Fruit fly (Drosophila melanogaster) whole organism, embryonic: ENCODE results near the gene scramb2.

Source experiments
- B-H2 ChIP-seq: fragments of 200-800 bp; sonication (Bioruptor generic); optimal IDR thresholded peaks from 2 replicates; lab custom pipeline; 2018; ENCODE audit warnings: missing biosample characterization, mild to moderate bottlenecking, missing genetic modification characterization
- CG10147 ChIP-seq: fragments of 200-800 bp; sonication (Bioruptor generic); optimal IDR thresholded peaks from 2 replicates; lab custom pipeline; 2019; ENCODE audit warnings: missing biosample characterization, mild to moderate bottlenecking, missing genetic modification characterization, moderate library complexity
- CG11456 ChIP-seq: fragments of 200-800 bp; sonication (Bioruptor generic); IDR thresholded peaks from 3 replicates; pipeline ENCODE4 v1.3.6; 2022; ENCODE audit warnings: missing biosample characterization, missing genetic modification characterization
- CG13775 ChIP-seq: fragments of 200-800 bp; sonication (Bioruptor generic); optimal IDR thresholded peaks from 3 replicates; lab custom pipeline; 2017; ENCODE audit warnings: missing biosample characterization, mild to moderate bottlenecking, missing genetic modification characterization
- CG14050 ChIP-seq: fragments of 200-800 bp; sonication (Bioruptor generic); IDR thresholded peaks from 3 replicates; pipeline ENCODE4 v1.3.6; 2022; ENCODE audit warnings: missing biosample characterization, missing genetic modification characterization
- CG14860 ChIP-seq: fragments of 200-800 bp; sonication (Bioruptor generic); IDR thresholded peaks from 3 replicates; pipeline ENCODE4 v1.3.6; 2022; ENCODE audit warnings: missing biosample characterization, missing genetic modification characterization; ENCODE audit not compliant: partially characterized antibody
- CG1647 ChIP-seq: fragments of 200-800 bp; sonication (Bioruptor generic); optimal IDR thresholded peaks from 3 replicates; lab custom pipeline; 2016; ENCODE audit warnings: missing biosample characterization, missing genetic modification characterization
- CG17385 ChIP-seq: fragments of 200-800 bp; sonication (Bioruptor generic); optimal IDR thresholded peaks from 3 replicates; lab custom pipeline; 2018; ENCODE audit warnings: missing biosample characterization, mild to moderate bottlenecking, missing genetic modification characterization
- CG2129 ChIP-seq: fragments of 200-800 bp; sonication (Bioruptor generic); IDR thresholded peaks from 2 replicates; pipeline ENCODE4 v1.3.6; 2022; ENCODE audit warnings: missing biosample characterization, missing genetic modification characterization; ENCODE audit not compliant: partially characterized antibody
- CG2875 ChIP-seq: fragments of 200-800 bp; sonication (Bioruptor generic); optimal IDR thresholded peaks from 2 replicates; lab custom pipeline; 2017; ENCODE audit warnings: missing biosample characterization, mild to moderate bottlenecking, missing genetic modification characterization, missing genetic modification reagents
- CG31365 ChIP-seq: fragments of 200-800 bp; sonication (Bioruptor generic); optimal IDR thresholded peaks from 2 replicates; lab custom pipeline; 2018; ENCODE audit warnings: missing biosample characterization, mild to moderate bottlenecking, missing genetic modification characterization
- CG34376 ChIP-seq: fragments of 200-800 bp; sonication (Bioruptor generic); optimal IDR thresholded peaks from 2 replicates; lab custom pipeline; 2018; ENCODE audit warnings: missing biosample characterization, mild to moderate bottlenecking, missing genetic modification characterization
- CG4424 ChIP-seq: fragments of 200-800 bp; sonication (Bioruptor generic); optimal IDR thresholded peaks from 3 replicates; lab custom pipeline; 2016; ENCODE audit warnings: missing biosample characterization, missing genetic modification characterization
- CG6813 ChIP-seq: fragments of 200-800 bp; sonication (Bioruptor generic); optimal IDR thresholded peaks from 2 replicates; lab custom pipeline; 2017; ENCODE audit warnings: missing biosample characterization, missing genetic modification characterization, mild to moderate bottlenecking, moderate library complexity, missing genetic modification reagents
- CG8089 ChIP-seq: fragments of 200-800 bp; sonication (Bioruptor generic); optimal IDR thresholded peaks from 3 replicates; lab custom pipeline; 2016; ENCODE audit warnings: missing biosample characterization, missing genetic modification characterization
- CG8359 ChIP-seq: fragments of 200-800 bp; sonication (Bioruptor generic); optimal IDR thresholded peaks from 2 replicates; lab custom pipeline; 2017; ENCODE audit warnings: missing biosample characterization, mild to moderate bottlenecking, missing genetic modification characterization, borderline replicate concordance
- Camta ChIP-seq: fragments of 200-800 bp; sonication (Bioruptor generic); optimal IDR thresholded peaks from 2 replicates; lab custom pipeline; 2016; ENCODE audit warnings: missing biosample characterization, missing genetic modification characterization
- Dek ChIP-seq: fragments of 200-800 bp; sonication (Bioruptor generic); optimal IDR thresholded peaks from 3 replicates; lab custom pipeline; 2019; ENCODE audit warnings: missing biosample characterization, mild to moderate bottlenecking, missing genetic modification characterization, moderate library complexity
- E2f2 ChIP-seq: fragments of 200-800 bp; sonication (Bioruptor generic); IDR thresholded peaks from 2 replicates; pipeline ENCODE4 v1.3.6; 2022; ENCODE audit warnings: missing biosample characterization, missing genetic modification characterization
- Hsf ChIP-seq: fragments of 200-800 bp; sonication (Bioruptor generic); optimal IDR thresholded peaks from 3 replicates; lab custom pipeline; 2016; ENCODE audit warnings: missing biosample characterization, missing genetic modification characterization
- Meics ChIP-seq: fragments of 200-800 bp; sonication (Bioruptor generic); optimal IDR thresholded peaks from 2 replicates; lab custom pipeline; 2017; ENCODE audit warnings: missing biosample characterization, mild to moderate bottlenecking, missing genetic modification characterization
- Mrtf ChIP-seq: fragments of 200-800 bp; sonication (Bioruptor generic); IDR thresholded peaks from 3 replicates; pipeline ENCODE4 v1.3.6; 2022; ENCODE audit warnings: missing biosample characterization, missing genetic modification characterization
- Oaz ChIP-seq: fragments of 200-800 bp; sonication (Bioruptor generic); IDR thresholded peaks from 2 replicates; pipeline ENCODE4 v1.3.6; 2022; ENCODE audit warnings: missing biosample characterization, missing genetic modification characterization
- Oli ChIP-seq: fragments of 200-800 bp; sonication (Bioruptor generic); optimal IDR thresholded peaks from 2 replicates; lab custom pipeline; 2018; ENCODE audit warnings: missing biosample characterization, mild to moderate bottlenecking, missing genetic modification characterization, moderate library complexity
- PHDP ChIP-seq: fragments of 200-800 bp; sonication (Bioruptor generic); optimal IDR thresholded peaks from 3 replicates; lab custom pipeline; 2018; ENCODE audit warnings: missing biosample characterization, mild to moderate bottlenecking, missing genetic modification characterization, moderate library complexity
- Rfx ChIP-seq: fragments of 200-800 bp; sonication (Bioruptor generic); IDR thresholded peaks from 2 replicates; pipeline ENCODE4 v1.3.6; 2022; ENCODE audit warnings: missing biosample characterization, missing genetic modification characterization
- Six4 ChIP-seq: fragments of 200-800 bp; sonication (Bioruptor generic); optimal IDR thresholded peaks from 2 replicates; lab custom pipeline; 2016; ENCODE audit warnings: missing biosample characterization, missing genetic modification characterization
- Trl ChIP-seq, 3 experiments: fragments of >200 bp in 2 of 3; fragments of 200-800 bp in 1 of 3; sonication (Bioruptor generic) in 1 of 3; optimal IDR thresholded peaks; 2 replicates in 1 of 3; 3 replicates in 2 of 3; lab custom pipeline; 2016 to 2017; ENCODE audit warnings: missing biosample characterization in 1 of 3, missing genetic modification characterization in 1 of 3
- Usf ChIP-seq: fragments of 200-800 bp; sonication (Bioruptor generic); optimal IDR thresholded peaks from 2 replicates; lab custom pipeline; 2017; ENCODE audit warnings: missing genotype, missing biosample characterization, missing genetic modification characterization
- Xrp1 ChIP-seq: fragments of 200-800 bp; sonication (Bioruptor generic); IDR thresholded peaks from 2 replicates; pipeline ENCODE4 v1.3.6; 2022; ENCODE audit warnings: missing biosample characterization, missing genetic modification characterization
- aop ChIP-seq: fragments of 200-800 bp; sonication (Bioruptor generic); IDR thresholded peaks from 2 replicates; pipeline ENCODE4 v1.3.6; 2022; ENCODE audit warnings: missing biosample characterization, missing genetic modification characterization
- bab2 ChIP-seq: fragments of 200-800 bp; sonication (Bioruptor generic); optimal IDR thresholded peaks from 2 replicates; lab custom pipeline; 2016; ENCODE audit warnings: missing biosample characterization, missing genetic modification characterization
- cg ChIP-seq: fragments of 200-800 bp; sonication (Bioruptor generic); optimal IDR thresholded peaks from 3 replicates; lab custom pipeline; 2019; ENCODE audit warnings: missing biosample characterization, mild to moderate bottlenecking, missing genetic modification characterization, moderate library complexity
- croc ChIP-seq: fragments of 200-800 bp; sonication (Bioruptor generic); conservative IDR thresholded peaks from 3 replicates; pipeline ENCODE4 v1.3.6; 2022; ENCODE audit warnings: missing biosample characterization, missing genetic modification characterization
- cwo ChIP-seq: fragments of 200-800 bp; sonication (Bioruptor generic); optimal IDR thresholded peaks from 3 replicates; lab custom pipeline; 2017; ENCODE audit warnings: missing biosample characterization, missing genetic modification characterization, mild to moderate bottlenecking, moderate library complexity, missing genetic modification reagents
- grn ChIP-seq: fragments of 200-800 bp; sonication (Bioruptor generic); optimal IDR thresholded peaks from 3 replicates; lab custom pipeline; 2017; ENCODE audit warnings: missing biosample characterization, missing genetic modification characterization
- kni ChIP-seq: fragments of 200-800 bp; sonication (Bioruptor generic); optimal IDR thresholded peaks from 3 replicates; lab custom pipeline; 2017; ENCODE audit warnings: mild to moderate bottlenecking, missing biosample characterization, missing genetic modification reagents, missing genetic modification characterization
- nmo ChIP-seq: fragments of 200-800 bp; sonication (Bioruptor generic); optimal IDR thresholded peaks from 2 replicates; lab custom pipeline; 2018; ENCODE audit warnings: missing biosample characterization, mild to moderate bottlenecking, missing genetic modification characterization, moderate library complexity
- org-1 ChIP-seq: fragments of 200-800 bp; sonication (Bioruptor generic); optimal IDR thresholded peaks from 2 replicates; lab custom pipeline; 2017; ENCODE audit warnings: missing biosample characterization, missing genetic modification characterization
- pfk ChIP-seq: fragments of 200-800 bp; sonication (Bioruptor generic); optimal IDR thresholded peaks from 2 replicates; lab custom pipeline; 2018; ENCODE audit warnings: missing biosample characterization, mild to moderate bottlenecking, missing genetic modification characterization, moderate library complexity
- pho ChIP-seq: fragments of 200-800 bp; sonication (Bioruptor generic); optimal IDR thresholded peaks from 2 replicates; lab custom pipeline; 2016; ENCODE audit warnings: missing biosample characterization, missing genetic modification characterization
- phol ChIP-seq: fragments of 200-800 bp; sonication (Bioruptor generic); optimal IDR thresholded peaks from 3 replicates; lab custom pipeline; 2018; ENCODE audit warnings: missing biosample characterization, mild to moderate bottlenecking, missing genetic modification characterization, moderate library complexity
- pros ChIP-seq: fragments of 200-800 bp; sonication (Bioruptor generic); optimal IDR thresholded peaks from 3 replicates; lab custom pipeline; 2019; ENCODE audit warnings: missing biosample characterization, mild to moderate bottlenecking, missing genetic modification characterization, moderate library complexity
- ranshi ChIP-seq: fragments of 200-800 bp; sonication (Bioruptor generic); IDR thresholded peaks from 2 replicates; pipeline ENCODE4 v1.3.6; 2022; ENCODE audit warnings: missing biosample characterization, missing genetic modification characterization
- stc ChIP-seq: fragments of 200-800 bp; sonication (Bioruptor generic); IDR thresholded peaks from 2 replicates; pipeline ENCODE4 v1.3.6; 2022; ENCODE audit warnings: missing biosample characterization, missing genetic modification characterization
- tap ChIP-seq: fragments of 200-800 bp; optimal IDR thresholded peaks from 3 replicates; lab custom pipeline; 2019; ENCODE audit warnings: missing biosample characterization, mild to moderate bottlenecking, missing genetic modification characterization, moderate library complexity
- tna ChIP-seq: fragments of 200-800 bp; sonication (Bioruptor generic); IDR thresholded peaks from 2 replicates; pipeline ENCODE4 v1.3.6; 2022; ENCODE audit warnings: missing biosample characterization, missing genetic modification characterization; ENCODE audit not compliant: partially characterized antibody
- wdn ChIP-seq: fragments of 200-800 bp; sonication (Bioruptor generic); IDR thresholded peaks from 2 replicates; pipeline ENCODE4 v1.3.6; 2022; ENCODE audit warnings: missing biosample characterization, missing genetic modification characterization

Gene scramb2

dm6 chr3L:3071675-3072583, 25.3 kb upstream of the scramb2 start (continued):
- TF ChIP-seq CG14050 (GFP tag; lab: Robert Waterston, UW) (no peak), CG10147 (GFP tag; lab: Kevin White, UChicago) (no peak), CG8359 (GFP tag; lab: Kevin White, UChicago) (no peak), tap (tag; lab: Kevin White, UChicago) (no peak), cg (peak; percentile 77), CG13775 (peak; percentile 38), B-H2 (no peak), bab2 (GFP tag; lab: Kevin White, UChicago) (no peak), CG11456 (GFP tag; lab: Robert Waterston, UW) (no peak), Usf (GFP tag; lab: Kevin White, UChicago) (no peak), Trl (optimal IDR thresholded peaks at IDR 0.05; lab: Kevin White, UChicago) (no peak), Trl (GFP tag; optimal IDR thresholded peaks at IDR 0.05; lab: Kevin White, UChicago) (no peak), Mrtf (GFP tag; lab: Robert Waterston, UW) (no peak), Hsf (GFP tag; lab: Kevin White, UChicago) (no peak), pho (GFP tag; lab: Kevin White, UChicago) (no peak), Camta (no peak), aop (GFP tag; lab: Robert Waterston, UW) (no peak), kni (no peak), Dek (tag; lab: Kevin White, UChicago) (no peak), Xrp1 (GFP tag; lab: Robert Waterston, UW) (no peak), ranshi (GFP tag; lab: Robert Waterston, UW) (no peak), CG4424 (GFP tag; lab: Kevin White, UChicago) (no peak), CG6813 (GFP tag; lab: Kevin White, UChicago) (peak; percentile 8), CG2129 (GFP tag; lab: Robert Waterston, UW) (no peak), nmo (GFP tag; lab: Kevin White, UChicago) (no peak), CG17385 (no peak), Six4 (GFP tag; lab: Kevin White, UChicago) (no peak), CG2875 (GFP tag; lab: Kevin White, UChicago) (no peak), Oli (tag; lab: Kevin White, UChicago) (no peak), CG8089 (no peak), Meics (GFP tag; lab: Kevin White, UChicago) (peak; percentile 17), stc (GFP tag; lab: Robert Waterston, UW) (no peak), CG34376 (GFP tag; lab: Kevin White, UChicago) (no peak), tna (0 out of 2 replicates have a peak, but pooled peaks have one; percentile 8), pfk (GFP tag; lab: Kevin White, UChicago) (no peak), CG14860 (GFP tag; lab: Robert Waterston, UW) (no peak), pros (GFP tag; lab: Kevin White, UChicago) (peak; percentile 61), Oaz (no peak), E2f2 (GFP tag; lab: Robert Waterston, UW) (no peak), phol (peak; percentile 36), CG1647 (GFP tag; lab: Kevin White, UChicago) (no peak), CG31365 (no peak), org-1 (GFP tag; lab: Kevin White, UChicago) (no peak), PHDP (tag; lab: Kevin White, UChicago) (peak; percentile 23), cwo (peak; percentile 16), wdn (GFP tag; lab: Robert Waterston, UW) (no peak), croc (GFP tag; lab: Robert Waterston, UW) (no peak), grn (GFP tag; lab: Kevin White, UChicago) (no peak), Rfx (GFP tag; lab: Robert Waterston, UW) (no peak)
